Worm (Caenorhabditis elegans): ENCODE results near the gene fut-5.

ce11 chrII:4683693-4684092 lies 16.2 kb upstream of the fut-5 start, which contains the start of gene sre-40:
- TF ChIP-seq unc-62 (GFP tag; optimal IDR thresholded peaks at IDR 0.05) (no peak), ztf-11 (tag; optimal IDR thresholded peaks at IDR 0.05) (no peak), ces-1 (GFP tag; optimal IDR thresholded peaks at IDR 0.05) (no peak)
